Worm (Caenorhabditis elegans) whole organism, L2 larva: ENCODE results near the gene C50F4.8.

Experiments used
- F13H6.1 ChIP-seq: sonication (generic microtip); optimal IDR thresholded peaks from 2 replicates; lab custom pipeline; 2016; ENCODE audit warnings: missing genetic modification characterization, missing compliant biosample characterization
- R02D3.7 ChIP-seq: fragments of 150-350 bp; optimal IDR thresholded peaks from 2 replicates; lab custom pipeline; 2014; ENCODE audit warnings: missing biosample characterization, missing genetic modification characterization
- alr-1 ChIP-seq: fragments of 150-350 bp; optimal IDR thresholded peaks from 2 replicates; lab custom pipeline; 2014; ENCODE audit warnings: missing biosample characterization, missing genetic modification characterization
- aly-2 ChIP-seq: fragments of 150-350 bp; optimal IDR thresholded peaks from 2 replicates; lab custom pipeline; 2014; ENCODE audit warnings: missing biosample characterization, missing genetic modification characterization
- ama-1 ChIP-seq: fragments of 150-350 bp; optimal IDR thresholded peaks from 2 replicates; lab custom pipeline; 2018; ENCODE audit warnings: inconsistent platforms
- blmp-1 ChIP-seq: sonication (generic microtip); optimal IDR thresholded peaks from 2 replicates; lab custom pipeline; 2017; ENCODE audit warnings: missing genetic modification characterization, mild to moderate bottlenecking, missing compliant biosample characterization, antibody characterized with exemption, moderate library complexity; ENCODE audit not compliant: insufficient read depth
- ceh-16 ChIP-seq: fragments of 150-350 bp; optimal IDR thresholded peaks from 2 replicates; lab custom pipeline; 2014; ENCODE audit warnings: missing biosample characterization, missing genetic modification characterization
- ceh-82 ChIP-seq: fragments of 150-350 bp; optimal IDR thresholded peaks from 2 replicates; lab custom pipeline; 2014; ENCODE audit warnings: missing biosample characterization, missing genetic modification characterization
- crh-2 ChIP-seq: sonication (generic microtip); optimal IDR thresholded peaks from 2 replicates; lab custom pipeline; 2017; ENCODE audit warnings: missing biosample characterization, missing genetic modification characterization
- dmd-4 ChIP-seq: sonication (generic microtip); optimal IDR thresholded peaks from 2 replicates; lab custom pipeline; 2017; ENCODE audit warnings: missing biosample characterization, missing genetic modification characterization
- elt-1 ChIP-seq: fragments of 150-350 bp; optimal IDR thresholded peaks from 2 replicates; lab custom pipeline; 2014; ENCODE audit warnings: missing biosample characterization, missing genetic modification characterization
- elt-3 ChIP-seq: sonication (generic microtip); optimal IDR thresholded peaks from 2 replicates; lab custom pipeline; 2017; ENCODE audit warnings: missing biosample characterization, missing genetic modification characterization
- fos-1 ChIP-seq: fragments of 150-350 bp; optimal IDR thresholded peaks from 2 replicates; lab custom pipeline; 2014; ENCODE audit warnings: missing biosample characterization, missing genetic modification characterization
- gmeb-1 ChIP-seq: fragments of 150-350 bp; optimal IDR thresholded peaks from 2 replicates; lab custom pipeline; 2014; ENCODE audit warnings: missing biosample characterization, missing genetic modification characterization
- lin-39 ChIP-seq: fragments of 150-350 bp; optimal IDR thresholded peaks from 2 replicates; lab custom pipeline; 2014; ENCODE audit warnings: missing biosample characterization, missing genetic modification reagents, missing genetic modification characterization
- lsy-2 ChIP-seq, 2 experiments: fragments of 150-350 bp in 1 of 2; sonication (generic microtip) in 1 of 2; optimal IDR thresholded peaks; 2 replicates each; lab custom pipeline; 2014 to 2017; ENCODE audit warnings: missing biosample characterization in 2 of 2, missing genetic modification characterization in 2 of 2
- mab-5 ChIP-seq: fragments of 150-350 bp; optimal IDR thresholded peaks from 2 replicates; lab custom pipeline; 2014; ENCODE audit warnings: missing biosample characterization, missing genetic modification characterization
- mdl-1 ChIP-seq, 2 experiments: fragments of 150-350 bp in 1 of 2; sonication (generic microtip) in 1 of 2; optimal IDR thresholded peaks; 2 replicates each; lab custom pipeline; 2017; ENCODE audit warnings: missing biosample characterization in 2 of 2, missing genetic modification characterization in 2 of 2
- nhr-10 ChIP-seq: sonication (generic microtip); optimal IDR thresholded peaks from 2 replicates; lab custom pipeline; 2017; ENCODE audit warnings: missing biosample characterization, missing genetic modification characterization
- nhr-12 ChIP-seq: fragments of 150-350 bp; optimal IDR thresholded peaks from 2 replicates; lab custom pipeline; 2014; ENCODE audit warnings: missing biosample characterization, missing genetic modification characterization
- nhr-129 ChIP-seq: fragments of 150-350 bp; optimal IDR thresholded peaks from 2 replicates; lab custom pipeline; 2014; ENCODE audit warnings: missing biosample characterization, missing genetic modification characterization
- nhr-21 ChIP-seq: fragments of 150-350 bp; optimal IDR thresholded peaks from 2 replicates; lab custom pipeline; 2014; ENCODE audit warnings: missing biosample characterization, missing genetic modification characterization
- nhr-237 ChIP-seq: fragments of 150-350 bp; optimal IDR thresholded peaks from 2 replicates; lab custom pipeline; 2014; ENCODE audit warnings: missing biosample characterization, missing genetic modification characterization
- peb-1 ChIP-seq: fragments of 150-350 bp; optimal IDR thresholded peaks from 2 replicates; lab custom pipeline; 2014; ENCODE audit warnings: missing biosample characterization, missing genetic modification characterization
- skn-1 ChIP-seq: sonication (generic microtip); optimal IDR thresholded peaks from 2 replicates; lab custom pipeline; 2017; ENCODE audit warnings: missing biosample characterization, missing genetic modification characterization
- sma-3 ChIP-seq: sonication (generic microtip); optimal IDR thresholded peaks from 2 replicates; lab custom pipeline; 2016; ENCODE audit warnings: missing genetic modification reagents, missing genetic modification characterization, missing compliant biosample characterization
- sma-9 ChIP-seq, 2 experiments: fragments of 150-350 bp in 1 of 2; sonication (generic microtip) in 1 of 2; optimal IDR thresholded peaks; 2 replicates each; lab custom pipeline; 2014 to 2016; ENCODE audit warnings: missing genetic modification characterization in 2 of 2, mild to moderate bottlenecking in 1 of 2, missing biosample characterization in 1 of 2, missing compliant biosample characterization in 1 of 2, missing genetic modification reagents in 1 of 2, moderate library complexity in 1 of 2
- snpc-4 ChIP-seq: fragments of 150-350 bp; optimal IDR thresholded peaks from 2 replicates; lab custom pipeline; 2014; ENCODE audit warnings: missing biosample characterization, missing genetic modification characterization
- unc-62 ChIP-seq: fragments of 150-350 bp; optimal IDR thresholded peaks from 2 replicates; lab custom pipeline; 2014; ENCODE audit warnings: missing biosample characterization, missing genetic modification reagents, missing genetic modification characterization
- zag-1 ChIP-seq: fragments of 150-350 bp; optimal IDR thresholded peaks from 2 replicates; lab custom pipeline; 2014; ENCODE audit warnings: missing biosample characterization, missing genetic modification characterization
- ztf-1 ChIP-seq: fragments of 200-800 bp; sonication (Bioruptor generic); conservative IDR thresholded peaks from 2 replicates; pipeline ENCODE4 v1.3.6; 2022; ENCODE audit warnings: missing genetic modification characterization, missing compliant biosample characterization
- ztf-11 ChIP-seq: sonication (generic microtip); optimal IDR thresholded peaks from 2 replicates; lab custom pipeline; 2017; ENCODE audit warnings: missing biosample characterization, missing genetic modification characterization
- ztf-4 ChIP-seq: fragments of 150-350 bp; optimal IDR thresholded peaks from 2 replicates; lab custom pipeline; 2014; ENCODE audit warnings: missing biosample characterization, missing genetic modification characterization

C50F4.8 gene

DNA sequence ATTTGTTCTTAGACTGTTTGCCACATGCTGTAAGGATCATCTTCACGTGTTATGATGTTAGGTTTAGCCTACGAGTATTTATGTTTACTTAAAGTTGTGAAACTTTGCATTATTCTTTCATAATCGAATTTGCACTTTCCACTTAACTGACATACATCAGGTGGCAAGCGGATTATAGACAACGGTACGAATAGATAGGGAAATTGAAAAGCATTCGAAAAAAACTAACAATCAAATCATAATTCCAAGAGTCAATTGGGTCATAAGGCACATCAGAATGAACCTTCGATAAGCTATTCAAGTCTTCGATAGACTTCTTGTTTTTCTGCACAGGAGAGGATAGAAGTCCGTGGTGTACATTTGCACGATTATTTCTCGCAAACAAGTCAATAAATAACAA is 26.2 kb downstream of the C50F4.8 start:
- TF ChIP-seq nhr-237 (tag; lab: Kevin White, UChicago) (no peak), fos-1 (peak; percentile 27), sma-9 (GFP tag; optimal IDR thresholded peaks at IDR 0.05; lab: Kevin White, UChicago) (peak; percentile 44), sma-9 (tag; optimal IDR thresholded peaks at IDR 0.05; lab: Kevin White, UChicago) (no peak)

ce11 chrV:9491440-9492160 is 27.1 kb downstream of the C50F4.8 start, which contains the start of gene K06A4.7:
Gene K06A4.7 (minus strand): TSS chrV:9491490.
- TF ChIP-seq dmd-4 (tag; lab: Kevin White, UChicago) (no peak), fos-1 (peak; percentile 35), crh-2 (tag; lab: Kevin White, UChicago) (peak; percentile 45), sma-9 (GFP tag; optimal IDR thresholded peaks at IDR 0.05; lab: Kevin White, UChicago) (peak; percentile 46), sma-9 (tag; optimal IDR thresholded peaks at IDR 0.05; lab: Kevin White, UChicago) (no peak)

DNA sequence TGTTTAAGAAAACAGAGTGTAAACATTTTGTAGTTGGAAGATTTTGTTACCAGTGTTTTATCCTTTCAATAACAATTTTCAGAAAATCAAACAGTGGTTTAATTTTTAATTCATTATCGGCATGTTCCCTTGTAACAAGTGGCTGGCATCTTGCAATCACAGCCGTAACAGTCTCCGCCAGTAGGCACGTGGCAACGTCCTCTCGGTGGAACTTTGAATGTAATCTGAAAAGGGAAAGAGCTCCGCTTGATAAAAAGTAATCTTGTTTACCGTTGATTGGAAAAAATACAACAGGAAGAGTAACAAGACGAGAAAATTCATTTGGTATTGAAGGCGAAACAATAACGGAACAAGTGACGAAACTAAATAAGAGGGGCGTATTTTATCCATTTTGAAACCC is 29.2 kb downstream of the C50F4.8 start, which contains the start of gene K06A4.10:
Gene K06A4.10, minus strand, starts transcription at position 390 of the 400 bp plus-strand sequence.
- TF ChIP-seq mdl-1 (tag; optimal IDR thresholded peaks at IDR 0.05; lab: Kevin White, UChicago) (no peak), fos-1 (peak; percentile 28), sma-9 (GFP tag; optimal IDR thresholded peaks at IDR 0.05; lab: Kevin White, UChicago) (no peak), sma-9 (tag; optimal IDR thresholded peaks at IDR 0.05; lab: Kevin White, UChicago) (no peak), R02D3.7 (tag; lab: Kevin White, UChicago) (no peak), ztf-1 (GFP tag; lab: Robert Waterston, UW) (no peak)

ce11 chrV:9485508-9485907 is 33.2 kb downstream of the C50F4.8 start:
- TF ChIP-seq nhr-21 (tag; lab: Kevin White, UChicago) (no peak), ama-1 (lab: Kevin White, UChicago) (no peak), lin-39 (tag; lab: Kevin White, UChicago) (no peak)

DNA sequence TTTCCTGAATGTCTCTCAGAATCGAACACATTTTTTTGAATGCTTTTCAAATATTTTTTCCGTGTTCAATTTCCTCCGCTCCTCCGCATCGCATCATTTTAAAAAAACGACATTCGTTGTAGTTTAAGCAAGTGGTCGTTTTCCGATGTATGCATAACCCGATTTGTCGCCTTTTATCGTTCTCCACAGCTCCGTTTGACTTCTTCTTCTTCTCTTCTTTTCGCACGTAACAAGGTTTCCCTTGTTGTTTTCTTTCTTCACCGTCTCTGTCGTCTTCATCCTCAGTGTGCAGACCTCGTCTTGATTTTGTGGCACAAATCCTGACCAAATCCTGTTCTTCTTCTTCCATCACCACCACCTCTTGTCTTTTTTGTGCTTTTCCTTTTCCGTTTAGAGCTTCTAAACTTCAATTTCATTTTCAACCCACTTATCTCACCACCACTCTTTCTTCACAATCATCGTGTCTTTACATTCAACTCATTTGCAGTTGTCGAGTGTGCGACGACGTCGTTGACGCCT is 34.9 kb downstream of the C50F4.8 start, which contains the start of gene K06A4.2:
Gene K06A4.2, plus strand, starts transcription at position 469 of the 519 bp plus-strand sequence.
- TF ChIP-seq elt-3 (tag; lab: Kevin White, UChicago) = no peak

DNA sequence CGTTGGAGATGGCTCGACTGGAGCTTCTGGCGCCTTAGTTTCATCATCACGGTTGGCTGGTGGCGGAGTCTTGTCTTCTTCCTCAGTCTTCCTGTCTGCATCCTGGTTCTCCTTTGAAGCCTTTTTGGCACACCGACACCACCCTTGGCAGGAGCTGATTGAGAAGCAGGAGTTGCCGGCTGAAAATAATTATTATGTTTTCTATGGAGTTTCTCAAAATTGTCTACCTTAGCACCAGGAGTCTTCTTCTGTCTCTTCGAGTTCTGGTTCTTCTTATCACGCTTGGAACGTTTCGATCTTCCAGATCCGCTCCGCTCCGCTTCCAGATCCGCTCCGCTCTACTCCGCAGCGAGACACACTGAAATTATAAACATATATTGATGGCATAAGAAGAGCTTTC is 38.1 kb downstream of the C50F4.8 start, which contains the start of gene K06A4.6:
Gene K06A4.6, minus strand, starts transcription at position 101 of the 400 bp plus-strand sequence.
- no peak for TF ChIP-seq ztf-4 (tag; lab: Kevin White, UChicago)
- no peak for TF ChIP-seq elt-1 (tag; lab: Kevin White, UChicago)
- no peak for TF ChIP-seq nhr-10 (tag; lab: Kevin White, UChicago)
- no peak for TF ChIP-seq skn-1 (tag; lab: Kevin White, UChicago)
- no peak for TF ChIP-seq peb-1 (tag; lab: Kevin White, UChicago)
- no peak for TF ChIP-seq nhr-129 (tag; lab: Kevin White, UChicago)
- TF ChIP-seq lin-39 (tag; lab: Kevin White, UChicago) = no peak
- TF ChIP-seq unc-62 (GFP tag; lab: Kevin White, UChicago) = no peak
- TF ChIP-seq ceh-82 (tag; lab: Kevin White, UChicago) = no peak
- no peak for TF ChIP-seq crh-2 (tag; lab: Kevin White, UChicago)
- TF ChIP-seq mdl-1 (tag; optimal IDR thresholded peaks at IDR 0.05; lab: Kevin White, UChicago) = no peak
- TF ChIP-seq lsy-2 (tag; optimal IDR thresholded peaks at IDR 0.05; lab: Kevin White, UChicago) = no peak
- no peak for TF ChIP-seq blmp-1 (tag; lab: Kevin White, UChicago)
- no peak for TF ChIP-seq aly-2
- no peak for TF ChIP-seq ztf-11
- no peak for TF ChIP-seq R02D3.7 (tag; lab: Kevin White, UChicago)
- TF ChIP-seq, all 48 proteins: peak for 0

DNA sequence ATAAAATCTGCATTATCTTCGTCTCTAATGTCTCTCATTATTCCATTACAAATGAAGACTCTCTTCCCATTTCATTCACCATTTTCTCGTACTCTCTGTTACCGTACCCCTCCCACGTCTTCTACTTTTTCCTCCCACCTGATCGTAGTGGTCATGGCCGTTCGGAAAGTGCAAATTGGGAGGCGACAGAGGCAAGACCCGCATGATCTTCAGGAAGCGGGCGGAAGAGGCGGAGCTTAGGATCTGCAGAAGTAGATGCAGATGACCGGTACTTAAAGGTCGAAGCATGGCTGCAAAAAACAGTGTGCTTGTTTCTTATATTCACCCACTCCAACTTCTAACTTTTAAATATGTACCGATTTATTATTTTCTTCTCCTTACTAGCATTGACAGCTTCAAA is 40.8 kb downstream of the C50F4.8 start, which contains the start of gene nas-3:
Gene nas-3, plus strand, starts transcription at position 301 of the 400 bp plus-strand sequence.
- TF ChIP-seq gmeb-1 (tag; lab: Kevin White, UChicago) (no peak), blmp-1 (tag; lab: Kevin White, UChicago) (no peak), nhr-12 (tag; lab: Kevin White, UChicago) (no peak), mab-5 (tag; lab: Kevin White, UChicago) (no peak), peb-1 (tag; lab: Kevin White, UChicago) (no peak), sma-3 (no peak), alr-1 (tag; lab: Kevin White, UChicago) (no peak), crh-2 (tag; lab: Kevin White, UChicago) (no peak), ztf-1 (GFP tag; lab: Robert Waterston, UW) (no peak), nhr-237 (tag; lab: Kevin White, UChicago) (no peak), ceh-82 (tag; lab: Kevin White, UChicago) (no peak), nhr-129 (tag; lab: Kevin White, UChicago) (no peak), ztf-11 (no peak), aly-2 (no peak), snpc-4 (tag; lab: Kevin White, UChicago) (no peak), lin-39 (tag; lab: Kevin White, UChicago) (no peak), nhr-21 (tag; lab: Kevin White, UChicago) (no peak), ceh-16 (no peak), F13H6.1 (tag; lab: Kevin White, UChicago) (no peak), zag-1 (tag; lab: Kevin White, UChicago) (no peak)
